Worm (Caenorhabditis elegans): ENCODE measurements around the gene ZK1236.5.

The ZK1236.5 gene

DNA sequence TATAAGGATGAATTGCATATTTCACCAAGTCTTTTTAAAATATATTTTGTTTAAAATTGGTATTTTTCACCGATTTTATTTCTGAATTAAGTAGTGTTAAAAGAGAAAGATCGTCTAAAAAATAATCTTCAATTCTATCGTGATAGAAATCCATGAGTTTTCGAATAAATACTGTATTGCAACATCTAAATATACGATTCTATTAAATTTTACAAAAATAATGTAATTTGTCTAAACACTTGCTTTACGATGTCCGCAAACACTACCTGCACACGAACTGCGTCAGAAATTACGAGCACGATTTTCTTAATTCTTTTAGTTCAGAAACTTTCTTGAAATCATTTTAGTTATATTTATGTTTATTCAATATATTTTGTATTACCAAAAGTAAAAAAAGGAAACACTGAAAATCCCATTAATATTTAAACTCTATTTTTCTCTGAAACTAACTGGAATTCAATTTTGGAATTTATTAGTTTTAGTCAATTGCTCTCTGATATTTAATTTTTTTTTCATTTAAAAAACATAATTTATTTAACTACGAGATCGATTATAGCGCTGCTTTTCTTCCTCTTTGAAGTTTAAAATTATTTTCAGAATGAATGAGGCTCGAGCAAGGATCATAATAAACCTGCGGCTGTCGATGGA is 17.3 kb upstream of the ZK1236.5 start, which contains the start of gene mrpl-32 (continued):
- TF ChIP-seq nfyb-1 (GFP tag; IDR thresholded peaks at IDR 0.05), result peak; percentile 68; the same call in 1 of the 2 replicates
- TF ChIP-seq ama-1 (optimal IDR thresholded peaks at IDR 0.05), result peak; percentile 30
- peak; percentile 2 to 54 for TF ChIP-seq ama-1 (GFP tag; optimal IDR thresholded peaks at IDR 0.05)
- TF ChIP-seq Y67H2A.10 (GFP tag; conservative IDR thresholded peaks at IDR 0.05), result no peak
- no peak for TF ChIP-seq cebp-2 (GFP tag; IDR thresholded peaks at IDR 0.05)
- peak; percentile 87 for TF ChIP-seq hsf-1 (GFP tag; IDR thresholded peaks at IDR 0.05)

- TF ChIP-seq ceh-100 (GFP tag; IDR thresholded peaks at IDR 0.05) (peak; percentile 78), chd-7 (tag; optimal IDR thresholded peaks at IDR 0.05) (peak; percentile 49), hrde-1 (tag; optimal IDR thresholded peaks at IDR 0.05; ENCODE audit: borderline replicate concordance) (peak; percentile 17), lin-40 (tag; optimal IDR thresholded peaks at IDR 0.05) (peak; percentile 96), cebp-1 (GFP tag; IDR thresholded peaks at IDR 0.05) (peak; percentile 65), cebp-1 (tag; optimal IDR thresholded peaks at IDR 0.05) (peak; percentile 77), ztf-22 (GFP tag; optimal IDR thresholded peaks at IDR 0.05) (no peak), ceh-27 (GFP tag; optimal IDR thresholded peaks at IDR 0.05) (peak; percentile 90), madf-10 (tag; optimal IDR thresholded peaks at IDR 0.05) (peak; percentile 86), nhr-120 (GFP tag; IDR thresholded peaks at IDR 0.05) (no peak), madf-8 (GFP tag; conservative IDR thresholded peaks at IDR 0.05) (peak; percentile 80), nfyb-1 (GFP tag; IDR thresholded peaks at IDR 0.05) (peak; percentile 95), zim-3 (tag; optimal IDR thresholded peaks at IDR 0.05) (no peak), pha-4 (tag; optimal IDR thresholded peaks at IDR 0.05) (peak; percentile 81), aptf-2 (GFP tag; conservative IDR thresholded peaks at IDR 0.05) (no peak), sdz-38 (tag; optimal IDR thresholded peaks at IDR 0.05) (no peak), F10E7.11 (tag; optimal IDR thresholded peaks at IDR 0.05) (no peak), snpc-4 (GFP tag; optimal IDR thresholded peaks at IDR 0.05) (peak; percentile 38), snpc-4 (tag; optimal IDR thresholded peaks at IDR 0.05) (peak; percentile 46 to 84 (median 66)), athp-1 (tag; optimal IDR thresholded peaks at IDR 0.05) (peak; percentile 79), ceh-58 (GFP tag; IDR thresholded peaks at IDR 0.05) (no peak), ZK185.1 (tag; optimal IDR thresholded peaks at IDR 0.05; ENCODE audit: poor library complexity, severe bottlenecking) (peak; percentile 89), akir-1 (GFP tag; optimal IDR thresholded peaks at IDR 0.05) (no peak), T26A5.8 (tag; optimal IDR thresholded peaks at IDR 0.05) (no peak), hlh-12 (tag; optimal IDR thresholded peaks at IDR 0.05) (no peak), F49E8.2 (tag; optimal IDR thresholded peaks at IDR 0.05; ENCODE audit: insufficient read depth) (peak; percentile 91), unc-130 (GFP tag; optimal IDR thresholded peaks at IDR 0.05) (peak; percentile 49), lin-35 (GFP tag; optimal IDR thresholded peaks at IDR 0.05) (peak in 2 of 3 experiments; percentile 66 to 92), K11D2.4 (GFP tag; IDR thresholded peaks at IDR 0.05) (peak; percentile 93), snpc-1.1 (tag; optimal IDR thresholded peaks at IDR 0.05; ENCODE audit: insufficient read depth) (peak; percentile 60), C06A6.2 (GFP tag; conservative IDR thresholded peaks at IDR 0.05) (peak; percentile 84), tbx-9 (tag; optimal IDR thresholded peaks at IDR 0.05; ENCODE audit: borderline replicate concordance) (no peak), F57A8.1 (GFP tag; optimal IDR thresholded peaks at IDR 0.05) (no peak), F37B4.10 (GFP tag; IDR thresholded peaks at IDR 0.05) (no peak), Y95B8A.8 (GFP tag; IDR thresholded peaks at IDR 0.05) (peak; percentile 75; the same call in 1 of the 2 replicates), lir-1 (GFP tag; conservative IDR thresholded peaks at IDR 0.05) (peak; percentile 83), F22D6.2 (tag; optimal IDR thresholded peaks at IDR 0.05) (peak; percentile 85), mcd-1 (GFP tag; IDR thresholded peaks at IDR 0.05) (peak; percentile 99), lag-1 (GFP tag; IDR thresholded peaks at IDR 0.05) (no peak), hmg-20 (GFP tag; IDR thresholded peaks at IDR 0.05) (0 out of 2 replicates have a peak, but pooled peaks have one; percentile 68), bed-1 (GFP tag; IDR thresholded peaks at IDR 0.05) (no peak)
Measured at ce11 chrIII:8446940-8447403, 15.0 kb upstream of the ZK1236.5 start, which contains the start of gene rpn-3. TSS of gene rpn-3 (plus strand) at chrIII:8447353.

All from whole organism, young adult.